Fruit fly (Drosophila melanogaster): Measurements from ENCODE around the gene Ccp84Ac.

- TF ChIP-seq cnc (optimal IDR thresholded peaks at IDR 0.05): no peak
- TF ChIP-seq CG14711 (tag; optimal IDR thresholded peaks at IDR 0.05): no peak
- TF ChIP-seq kay (GFP tag; ENCODE audit: borderline replicate concordance): no peak
- TF ChIP-seq Crg-1 (GFP tag; optimal IDR thresholded peaks at IDR 0.05): no peak
- no peak for TF ChIP-seq CG12768 (GFP tag; optimal IDR thresholded peaks at IDR 0.05)
- TF ChIP-seq Hr96 (GFP tag; optimal IDR thresholded peaks at IDR 0.05): no peak
Observed at dm6 chr3R:6672303-6673007, 23.6 kb downstream of the Ccp84Ac start.
